Worm (Caenorhabditis elegans): Measurements from ENCODE around the gene C06C3.7.

Gene C06C3.7

ce11 chrII:9403846-9404245, 18.5 kb downstream of the C06C3.7 start, which contains the start of gene Y51B9A.5:
TSS of gene Y51B9A.5 (plus strand) at chrII:9404146.
- TF ChIP-seq ccch-3 (GFP tag; optimal IDR thresholded peaks at IDR 0.05) = no peak
- no peak for TF ChIP-seq egl-44 (GFP tag; IDR thresholded peaks at IDR 0.05)
- no peak for TF ChIP-seq let-607 (tag; optimal IDR thresholded peaks at IDR 0.05)
- no peak for TF ChIP-seq C06A6.2 (GFP tag; conservative IDR thresholded peaks at IDR 0.05)
- no peak for TF ChIP-seq F39B2.1 (GFP tag; IDR thresholded peaks at IDR 0.05)
- no peak for TF ChIP-seq tbp1 (GFP tag; optimal IDR thresholded peaks at IDR 0.05)
- no peak for TF ChIP-seq ets-4 (GFP tag; optimal IDR thresholded peaks at IDR 0.05)
- TF ChIP-seq xnd-1 (tag; optimal IDR thresholded peaks at IDR 0.05) = no peak
- no peak for TF ChIP-seq B0035.1 (tag; optimal IDR thresholded peaks at IDR 0.05)
- TF ChIP-seq madf-6 (GFP tag; IDR thresholded peaks at IDR 0.05) = no peak
- no peak for TF ChIP-seq Y56A3A.18 (GFP tag; IDR thresholded peaks at IDR 0.05)
- TF ChIP-seq ama-1 (optimal IDR thresholded peaks at IDR 0.05) = no peak
- TF ChIP-seq ama-1 (GFP tag; optimal IDR thresholded peaks at IDR 0.05) = no peak
- TF ChIP-seq gei-17 (GFP tag; optimal IDR thresholded peaks at IDR 0.05) = no peak
- TF ChIP-seq F22D6.2 (tag; optimal IDR thresholded peaks at IDR 0.05) = no peak
- TF ChIP-seq somi-1 (GFP tag; optimal IDR thresholded peaks at IDR 0.05) = no peak
- TF ChIP-seq nfya-2 (GFP tag; IDR thresholded peaks at IDR 0.05) = no peak
- TF ChIP-seq mes-4 (tag; optimal IDR thresholded peaks at IDR 0.05) = no peak
- TF ChIP-seq athp-1 (tag; optimal IDR thresholded peaks at IDR 0.05) = no peak
- TF ChIP-seq snpc-3.4 (tag; optimal IDR thresholded peaks at IDR 0.05) = no peak

- TF ChIP-seq egrh-3 (GFP tag; IDR thresholded peaks at IDR 0.05) = peak; percentile 94
Measured at ce11 chrII:9405013-9405412, 19.7 kb downstream of the C06C3.7 start.

DNA sequence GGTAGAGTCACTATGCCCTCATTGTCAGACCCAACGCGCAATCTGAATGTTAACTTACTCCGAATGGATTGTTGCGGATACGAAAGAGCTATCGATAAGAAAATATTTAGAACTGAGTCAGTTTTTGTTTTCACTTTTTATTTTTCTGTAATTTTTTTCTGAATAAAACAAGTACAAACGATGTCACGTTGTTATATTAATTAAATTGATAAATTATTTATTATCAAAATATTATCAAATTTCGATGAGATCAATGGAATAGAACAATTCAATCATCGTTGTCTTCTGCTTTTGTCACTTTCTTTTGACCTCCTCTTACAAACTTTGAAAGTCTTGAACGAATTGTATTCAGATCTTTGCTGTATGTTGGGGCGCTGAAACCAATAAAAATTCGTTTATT, 21.7 kb downstream of the C06C3.7 start, which contains the start of gene mpz-6:
TSS of gene mpz-6 (minus strand) at position 101 of the 400 bp plus-strand sequence.
- TF ChIP-seq hmg-1.2 (GFP tag; IDR thresholded peaks at IDR 0.05) = no peak
- TF ChIP-seq snpc-1.3 (tag; optimal IDR thresholded peaks at IDR 0.05; ENCODE audit: insufficient read depth) = no peak
- no peak for TF ChIP-seq F10E7.11 (tag; optimal IDR thresholded peaks at IDR 0.05)
- no peak for TF ChIP-seq mel-28 (tag; optimal IDR thresholded peaks at IDR 0.05; ENCODE audit: borderline replicate concordance)
- no peak for TF ChIP-seq cebp-2 (GFP tag; IDR thresholded peaks at IDR 0.05)
- TF ChIP-seq tbx-9 (tag; optimal IDR thresholded peaks at IDR 0.05; ENCODE audit: borderline replicate concordance) = no peak
- no peak for TF ChIP-seq hlh-12 (tag; optimal IDR thresholded peaks at IDR 0.05)
- no peak for TF ChIP-seq bed-2 (GFP tag; IDR thresholded peaks at IDR 0.05)
- TF ChIP-seq B0261.1 (tag; optimal IDR thresholded peaks at IDR 0.05) = no peak
- no peak for TF ChIP-seq let-607 (tag; optimal IDR thresholded peaks at IDR 0.05)
- no peak for TF ChIP-seq madf-3 (GFP tag; IDR thresholded peaks at IDR 0.05)
- TF ChIP-seq hmg-20 (GFP tag; IDR thresholded peaks at IDR 0.05) = no peak
- no peak for TF ChIP-seq hsf-1 (GFP tag; IDR thresholded peaks at IDR 0.05)
- TF ChIP-seq T26A5.8 (tag; optimal IDR thresholded peaks at IDR 0.05) = no peak
- no peak for TF ChIP-seq Y67H2A.10 (GFP tag; conservative IDR thresholded peaks at IDR 0.05)
- no peak for TF ChIP-seq ceh-79 (tag; optimal IDR thresholded peaks at IDR 0.05)
- no peak for TF ChIP-seq dpl-1 (GFP tag; optimal IDR thresholded peaks at IDR 0.05)
- TF ChIP-seq ceh-100 (GFP tag; IDR thresholded peaks at IDR 0.05) = no peak
- TF ChIP-seq tlf-1 (GFP tag; optimal IDR thresholded peaks at IDR 0.05) = no peak
- no peak for TF ChIP-seq Y53G8AR.9 (GFP tag; conservative IDR thresholded peaks at IDR 0.05)
